Worm (Caenorhabditis elegans) whole organism, L1 larva: ENCODE results near the gene B0464.6.
A peak's percentile ranks its signal among the peaks of the same experiment; 100 is the strongest.

Experiments
- C16A3.4 ChIP-seq: fragments of 150-350 bp; optimal IDR thresholded peaks from 2 replicates; lab custom pipeline; 2014; ENCODE audit warnings: missing biosample characterization, missing genetic modification characterization
- C34B4.2 ChIP-seq: sonication (generic microtip); optimal IDR thresholded peaks from 2 replicates; lab custom pipeline; 2017; ENCODE audit warnings: mild to moderate bottlenecking, missing genetic modification characterization, missing compliant biosample characterization
- F16B12.6 ChIP-seq: fragments of 150-350 bp; optimal IDR thresholded peaks from 2 replicates; lab custom pipeline; 2014; ENCODE audit warnings: missing biosample characterization, missing genetic modification characterization
- aha-1 ChIP-seq: fragments of 150-350 bp; optimal IDR thresholded peaks from 2 replicates; lab custom pipeline; 2014; ENCODE audit warnings: missing biosample characterization, missing genetic modification characterization
- alr-1 ChIP-seq: fragments of 200-800 bp; sonication (Bioruptor generic); optimal IDR thresholded peaks from 2 replicates; lab custom pipeline; 2018; ENCODE audit warnings: borderline replicate concordance, mild to moderate bottlenecking, missing genetic modification characterization, missing compliant biosample characterization
- ama-1 ChIP-seq: fragments of 150-350 bp; optimal IDR thresholded peaks from 2 replicates; lab custom pipeline; 2014
- blmp-1 ChIP-seq: fragments of 150-350 bp; optimal IDR thresholded peaks from 2 replicates; lab custom pipeline; 2014; ENCODE audit warnings: missing biosample characterization, missing genetic modification characterization
- ceh-63 ChIP-seq: fragments of 200-800 bp; sonication (Bioruptor generic); optimal IDR thresholded peaks from 2 replicates; lab custom pipeline; 2018; ENCODE audit warnings: mild to moderate bottlenecking, missing genetic modification characterization, missing compliant biosample characterization
- ceh-8 ChIP-seq: fragments of 200-800 bp; sonication (Bioruptor generic); optimal IDR thresholded peaks from 2 replicates; lab custom pipeline; 2018; ENCODE audit warnings: mild to moderate bottlenecking, missing genetic modification characterization, moderate library complexity, missing compliant biosample characterization
- ceh-82 ChIP-seq, 3 experiments: fragments of 150-350 bp in 1 of 3; sonication (generic microtip) in 2 of 3; optimal IDR thresholded peaks; 2 replicates each; lab custom pipeline; 2014 to 2017; ENCODE audit warnings: missing biosample characterization in 3 of 3, missing genetic modification characterization in 3 of 3
- ceh-90 ChIP-seq: sonication (generic microtip); optimal IDR thresholded peaks from 2 replicates; lab custom pipeline; 2016; ENCODE audit warnings: missing genetic modification characterization, missing compliant biosample characterization
- ces-1 ChIP-seq: fragments of 150-350 bp; optimal IDR thresholded peaks from 2 replicates; lab custom pipeline; 2014; ENCODE audit warnings: missing biosample characterization, missing genetic modification reagents, missing genetic modification characterization
- dpl-1 ChIP-seq, 3 experiments: fragments of 150-350 bp in 2 of 3; sonication (generic microtip) in 1 of 3; optimal IDR thresholded peaks; 2 replicates each; lab custom pipeline; 2014 to 2017; ENCODE audit warnings: missing biosample characterization in 3 of 3, missing genetic modification characterization in 3 of 3, missing genetic modification reagents in 3 of 3
- dsc-1 ChIP-seq: sonication (generic microtip); optimal IDR thresholded peaks from 2 replicates; lab custom pipeline; 2016; ENCODE audit warnings: mild to moderate bottlenecking, missing genetic modification characterization, missing compliant biosample characterization
- egl-27 ChIP-seq, 2 experiments: fragments of 150-350 bp in 1 of 2; sonication (generic microtip); optimal IDR thresholded peaks; 3 replicates each; lab custom pipeline; 2017 to 2018; ENCODE audit warnings: missing biosample characterization in 2 of 2, missing genetic modification characterization in 2 of 2, missing genetic modification reagents in 2 of 2
- elt-2 ChIP-seq: sonication (generic microtip); optimal IDR thresholded peaks from 2 replicates; lab custom pipeline; 2016; ENCODE audit warnings: missing genetic modification characterization, mild to moderate bottlenecking, inconsistent platforms, missing compliant biosample characterization, missing genetic modification reagents
- fkh-8 ChIP-seq: sonication (generic microtip); optimal IDR thresholded peaks from 2 replicates; lab custom pipeline; 2016; ENCODE audit warnings: mild to moderate bottlenecking, missing genetic modification characterization, missing compliant biosample characterization
- fos-1 ChIP-seq: fragments of 150-350 bp; optimal IDR thresholded peaks from 2 replicates; lab custom pipeline; 2014; ENCODE audit warnings: missing biosample characterization, missing genetic modification characterization
- grh-1 ChIP-seq: fragments of 200-800 bp; sonication (Bioruptor generic); IDR thresholded peaks from 2 replicates; pipeline ENCODE4 v1.3.6; 2022; ENCODE audit warnings: missing genetic modification reagents, missing genetic modification characterization, missing compliant biosample characterization
- hlh-17 ChIP-seq: fragments of 200-800 bp; sonication (Bioruptor generic); optimal IDR thresholded peaks from 2 replicates; lab custom pipeline; 2018; ENCODE audit warnings: missing genetic modification characterization, mild to moderate bottlenecking, missing compliant biosample characterization, moderate library complexity, borderline replicate concordance
- hlh-4 ChIP-seq: sonication (generic microtip); optimal IDR thresholded peaks from 2 replicates; lab custom pipeline; 2016; ENCODE audit warnings: mild to moderate bottlenecking, missing genetic modification characterization, missing compliant biosample characterization
- irx-1 ChIP-seq: sonication (generic microtip); optimal IDR thresholded peaks from 2 replicates; lab custom pipeline; 2016; ENCODE audit warnings: missing genetic modification characterization, missing compliant biosample characterization
- jun-1 ChIP-seq: fragments of 150-350 bp; optimal IDR thresholded peaks from 2 replicates; lab custom pipeline; 2014; ENCODE audit warnings: missing biosample characterization, missing genetic modification reagents, missing genetic modification characterization
- lin-14 ChIP-seq: fragments of 200-800 bp; sonication (Bioruptor generic); optimal IDR thresholded peaks from 2 replicates; lab custom pipeline; 2018; ENCODE audit warnings: mild to moderate bottlenecking, missing genetic modification characterization, moderate library complexity, missing compliant biosample characterization
- lir-3 ChIP-seq: sonication (generic microtip); optimal IDR thresholded peaks from 2 replicates; lab custom pipeline; 2016; ENCODE audit warnings: mild to moderate bottlenecking, missing genetic modification characterization, moderate library complexity, missing compliant biosample characterization; ENCODE audit not compliant: poor library complexity
- lsy-2 ChIP-seq, 2 experiments: fragments of 150-350 bp; optimal IDR thresholded peaks; 2 replicates each; lab custom pipeline; 2014; ENCODE audit warnings: missing biosample characterization in 2 of 2, missing genetic modification characterization in 2 of 2
- mdl-1 ChIP-seq, 2 experiments: fragments of 150-350 bp; optimal IDR thresholded peaks; 2 replicates each; lab custom pipeline; 2014 to 2017; ENCODE audit warnings: missing biosample characterization in 2 of 2, missing genetic modification characterization in 2 of 2, inconsistent platforms in 1 of 2
- mef-2 ChIP-seq: fragments of 150-350 bp; optimal IDR thresholded peaks from 2 replicates; lab custom pipeline; 2014; ENCODE audit warnings: missing biosample characterization, missing genetic modification characterization
- mep-1 ChIP-seq: fragments of 150-350 bp; optimal IDR thresholded peaks from 2 replicates; lab custom pipeline; 2014; ENCODE audit warnings: missing biosample characterization, missing genetic modification characterization
- nhr-11 ChIP-seq: fragments of 150-350 bp; optimal IDR thresholded peaks from 2 replicates; lab custom pipeline; 2014; ENCODE audit warnings: missing biosample characterization, missing genetic modification characterization
- nhr-19 ChIP-seq: fragments of 200-800 bp; sonication (Bioruptor generic); conservative IDR thresholded peaks from 2 replicates; pipeline ENCODE4 v1.3.6; 2022; ENCODE audit warnings: missing genetic modification characterization, missing compliant biosample characterization
- nhr-20 ChIP-seq: sonication (generic microtip); optimal IDR thresholded peaks from 2 replicates; lab custom pipeline; 2016; ENCODE audit warnings: mild to moderate bottlenecking, missing genetic modification characterization, missing compliant biosample characterization
- nhr-237 ChIP-seq: fragments of 150-350 bp; optimal IDR thresholded peaks from 2 replicates; lab custom pipeline; 2014; ENCODE audit warnings: missing biosample characterization, missing genetic modification characterization
- nhr-28 ChIP-seq: fragments of 150-350 bp; optimal IDR thresholded peaks from 2 replicates; lab custom pipeline; 2014; ENCODE audit warnings: missing biosample characterization, missing genetic modification characterization
- nhr-76 ChIP-seq: sonication (generic microtip); optimal IDR thresholded peaks from 2 replicates; lab custom pipeline; 2017; ENCODE audit warnings: missing biosample characterization, missing genetic modification characterization
- nhr-77 ChIP-seq: fragments of 150-350 bp; optimal IDR thresholded peaks from 2 replicates; lab custom pipeline; 2014; ENCODE audit warnings: missing biosample characterization, missing genetic modification characterization
- nhr-84 ChIP-seq: sonication (generic microtip); optimal IDR thresholded peaks from 2 replicates; lab custom pipeline; 2017; ENCODE audit warnings: missing biosample characterization, missing genetic modification characterization
- pag-3 ChIP-seq: sonication (generic microtip); optimal IDR thresholded peaks from 2 replicates; lab custom pipeline; 2017; ENCODE audit warnings: missing genetic modification characterization, mild to moderate bottlenecking, missing compliant biosample characterization, antibody characterized with exemption, borderline replicate concordance; ENCODE audit not compliant: insufficient read depth
- pax-3 ChIP-seq: fragments of 200-800 bp; sonication (Bioruptor generic); optimal IDR thresholded peaks from 2 replicates; lab custom pipeline; 2018; ENCODE audit warnings: mild to moderate bottlenecking, missing genetic modification characterization, moderate library complexity, missing compliant biosample characterization
- rnt-1 ChIP-seq: sonication (generic microtip); optimal IDR thresholded peaks from 2 replicates; lab custom pipeline; 2016; ENCODE audit warnings: mild to moderate bottlenecking, missing genetic modification characterization, moderate library complexity, missing compliant biosample characterization
- snpc-4 ChIP-seq: fragments of 150-350 bp; optimal IDR thresholded peaks from 2 replicates; lab custom pipeline; 2014; ENCODE audit warnings: missing biosample characterization, missing genetic modification characterization
- sox-4 ChIP-seq: sonication (generic microtip); optimal IDR thresholded peaks from 2 replicates; lab custom pipeline; 2016; ENCODE audit warnings: missing genetic modification characterization, missing compliant biosample characterization
- sptf-1 ChIP-seq: fragments of 150-350 bp; optimal IDR thresholded peaks from 2 replicates; lab custom pipeline; 2014; ENCODE audit warnings: missing biosample characterization, missing genetic modification characterization
- swsn-7 ChIP-seq: sonication (generic microtip); optimal IDR thresholded peaks from 2 replicates; lab custom pipeline; 2016; ENCODE audit warnings: missing genetic modification characterization, missing compliant biosample characterization
- tbx-2 ChIP-seq: sonication (generic microtip); optimal IDR thresholded peaks from 2 replicates; lab custom pipeline; 2016; ENCODE audit warnings: missing genetic modification characterization, missing compliant biosample characterization
- tlp-1 ChIP-seq: fragments of 150-350 bp; optimal IDR thresholded peaks from 2 replicates; lab custom pipeline; 2014; ENCODE audit warnings: missing biosample characterization, missing genetic modification characterization
- unc-130 ChIP-seq: fragments of 150-350 bp; optimal IDR thresholded peaks from 2 replicates; lab custom pipeline; 2017; ENCODE audit warnings: missing biosample characterization, missing genetic modification characterization, inconsistent platforms
- unc-30 ChIP-seq: sonication (generic microtip); optimal IDR thresholded peaks from 2 replicates; lab custom pipeline; 2017; ENCODE audit warnings: missing biosample characterization, missing genetic modification characterization
- unc-86 ChIP-seq: sonication (generic microtip); optimal IDR thresholded peaks from 2 replicates; lab custom pipeline; 2016; ENCODE audit warnings: missing genetic modification characterization, missing compliant biosample characterization
- unc-98 ChIP-seq: fragments of 200-800 bp; sonication (Bioruptor generic); IDR thresholded peaks from 2 replicates; pipeline ENCODE4 v1.3.6; 2022; ENCODE audit warnings: missing genetic modification characterization, missing compliant biosample characterization
- xbp-1 ChIP-seq: sonication (generic microtip); optimal IDR thresholded peaks from 2 replicates; lab custom pipeline; 2016; ENCODE audit warnings: missing genetic modification characterization, missing compliant biosample characterization
- zag-1 ChIP-seq: fragments of 150-350 bp; optimal IDR thresholded peaks from 2 replicates; lab custom pipeline; 2014; ENCODE audit warnings: missing biosample characterization, missing genetic modification characterization

B0464.6 gene

ce11 chrIII:9443417-9444027, 22.2 kb downstream of the B0464.6 start, which contains the start of gene pir-2 (continued):
- TF ChIP-seq alr-1 (no peak), nhr-20 (tag; lab: Kevin White, UChicago) (peak; percentile 82), egl-27 (tag; optimal IDR thresholded peaks at IDR 0.05; lab: Kevin White, UChicago) (no peak), jun-1 (tag; lab: Kevin White, UChicago) (peak; percentile 84), dsc-1 (tag; lab: Kevin White, UChicago) (peak; percentile 57), unc-98 (GFP tag; lab: Robert Waterston, UW) (no peak; the same call in 1 of the 2 replicates), nhr-19 (GFP tag; lab: Robert Waterston, UW) (peak; percentile 85), blmp-1 (tag; lab: Kevin White, UChicago) (peak; percentile 50), fkh-8 (tag; lab: Kevin White, UChicago) (peak; percentile 80), C16A3.4 (tag; lab: Kevin White, UChicago) (peak; percentile 84), hlh-17 (no peak), grh-1 (GFP tag; lab: Robert Waterston, UW) (peak; percentile 58), nhr-11 (peak; percentile 25), unc-30 (tag; lab: Kevin White, UChicago) (no peak), lin-14 (peak; percentile 88), rnt-1 (peak; percentile 91), zag-1 (tag; lab: Kevin White, UChicago) (no peak), ceh-90 (tag; lab: Kevin White, UChicago) (no peak), hlh-4 (tag; lab: Kevin White, UChicago) (no peak), nhr-84 (tag; lab: Kevin White, UChicago) (no peak), mdl-1 (tag; optimal IDR thresholded peaks at IDR 0.05; lab: Kevin White, UChicago) (peak in 1 of 2 experiments; percentile 65), fos-1 (tag; lab: Kevin White, UChicago) (peak; percentile 83), mef-2 (tag; lab: Kevin White, UChicago) (peak; percentile 30), ama-1 (lab: Kevin White, UChicago) (no peak), unc-86 (peak; percentile 85), F16B12.6 (peak; percentile 68), tbx-2 (tag; lab: Kevin White, UChicago) (peak; percentile 88), aha-1 (tag; lab: Kevin White, UChicago) (peak; percentile 47), ceh-82 (tag; optimal IDR thresholded peaks at IDR 0.05; lab: Kevin White, UChicago) (peak; percentile 58 to 91 (median 81)), ceh-63 (GFP tag; lab: Kevin White, UChicago) (no peak), ces-1 (GFP tag; lab: Kevin White, UChicago) (no peak), C34B4.2 (no peak), lsy-2 (tag; optimal IDR thresholded peaks at IDR 0.05; lab: Kevin White, UChicago) (peak; percentile 92 to 96), irx-1 (tag; lab: Kevin White, UChicago) (peak; percentile 56), swsn-7 (tag; lab: Kevin White, UChicago) (peak; percentile 88), nhr-28 (tag; lab: Kevin White, UChicago) (no peak), xbp-1 (tag; lab: Kevin White, UChicago) (peak; percentile 79), dpl-1 (GFP tag; optimal IDR thresholded peaks at IDR 0.05; lab: Kevin White, UChicago) (peak; percentile 93 to 94 (median 94)), snpc-4 (tag; lab: Kevin White, UChicago) (peak; percentile 76), elt-2 (tag; lab: Kevin White, UChicago) (peak; percentile 11), sox-4 (tag; lab: Kevin White, UChicago) (no peak), nhr-76 (no peak), nhr-237 (tag; lab: Kevin White, UChicago) (peak; percentile 41), pag-3 (tag; lab: Kevin White, UChicago) (no peak), unc-130 (tag; lab: Kevin White, UChicago) (peak; percentile 68), nhr-77 (peak; percentile 75), tlp-1 (tag; lab: Kevin White, UChicago) (no peak), mep-1 (peak; percentile 89), ceh-8 (GFP tag; lab: Kevin White, UChicago) (peak; percentile 19), pax-3 (tag; lab: Kevin White, UChicago) (no peak), lir-3 (tag; lab: Kevin White, UChicago) (peak; percentile 50), sptf-1 (tag; lab: Kevin White, UChicago) (no peak)
